Fruit fly (Drosophila melanogaster) whole organism, pupa: Measurements from ENCODE around the gene ssp.
A peak's percentile ranks its signal among the peaks of the same experiment; 100 is the strongest.

ENCODE experiments used
- CG14655 ChIP-seq: fragments of 200-800 bp; sonication (Bioruptor generic); optimal IDR thresholded peaks from 3 replicates; lab custom pipeline; 2017; ENCODE audit warnings: mild to moderate bottlenecking, missing biosample characterization, missing genetic modification reagents, missing genetic modification characterization
- D1 ChIP-seq: fragments of 200-800 bp; sonication (Bioruptor generic); optimal IDR thresholded peaks from 2 replicates; lab custom pipeline; 2018; ENCODE audit warnings: missing biosample characterization, mild to moderate bottlenecking, missing genetic modification characterization, moderate library complexity
- Snoo ChIP-seq: fragments of 200-800 bp; sonication (Bioruptor generic); optimal IDR thresholded peaks from 3 replicates; lab custom pipeline; 2017; ENCODE audit warnings: missing biosample characterization, mild to moderate bottlenecking, missing genetic modification characterization, inconsistent platforms

DNA sequence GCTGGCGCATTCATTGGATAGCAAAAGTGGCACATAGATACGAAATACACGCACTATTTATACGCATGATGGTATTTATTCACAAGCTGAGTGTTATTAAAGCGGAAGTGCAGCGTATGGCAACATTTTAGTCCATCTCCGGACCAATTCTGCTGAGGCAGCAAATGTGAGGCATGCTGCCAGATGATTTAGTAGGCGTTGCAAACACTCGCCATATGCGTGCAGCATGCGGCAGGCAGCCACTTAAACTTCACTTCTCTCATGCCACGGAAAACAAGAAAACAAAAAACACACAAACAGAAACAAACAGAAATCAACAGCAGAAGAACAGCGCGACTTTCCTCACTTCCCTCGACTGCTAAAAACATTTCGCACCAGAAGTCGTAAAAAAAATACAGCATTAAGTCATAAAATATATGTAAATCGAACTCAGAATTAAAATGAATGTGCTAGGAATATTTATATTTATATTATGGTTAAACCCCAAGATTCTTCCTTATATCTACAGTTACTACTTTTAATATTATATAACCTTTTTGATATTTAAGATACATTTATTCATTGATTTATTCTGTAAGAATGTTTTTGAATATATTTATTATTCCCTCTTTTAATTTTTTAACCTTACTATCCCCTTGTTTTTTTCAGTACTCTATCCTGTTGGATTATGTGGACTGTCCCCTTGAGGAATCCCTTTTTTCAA, 18.6 kb upstream of the ssp start:
- TF ChIP-seq D1 (tag; lab: Kevin White, UChicago) (peak; percentile 64), Snoo (peak; percentile 31), CG14655 (peak; percentile 43)
